Worm (Caenorhabditis elegans): Measurements from ENCODE around the gene slc-5A12.

- no peak for TF ChIP-seq nhr-76 (tag; optimal IDR thresholded peaks at IDR 0.05)
- no peak for TF ChIP-seq lin-15B (tag; optimal IDR thresholded peaks at IDR 0.05)
- TF ChIP-seq nhr-28 (tag; optimal IDR thresholded peaks at IDR 0.05): no peak
- no peak for TF ChIP-seq daf-12 (tag; optimal IDR thresholded peaks at IDR 0.05)
- no peak for TF ChIP-seq nhr-12 (tag; optimal IDR thresholded peaks at IDR 0.05)
- TF ChIP-seq egl-27 (tag; optimal IDR thresholded peaks at IDR 0.05): no peak
- no peak for TF ChIP-seq nhr-237 (tag; optimal IDR thresholded peaks at IDR 0.05)
- TF ChIP-seq nhr-25 (tag; optimal IDR thresholded peaks at IDR 0.05): no peak
- TF ChIP-seq nhr-11 (tag; optimal IDR thresholded peaks at IDR 0.05): no peak
- TF ChIP-seq mdl-1 (tag; optimal IDR thresholded peaks at IDR 0.05): no peak
- TF ChIP-seq skn-1 (tag; optimal IDR thresholded peaks at IDR 0.05): no peak
- no peak for TF ChIP-seq egl-5 (tag; optimal IDR thresholded peaks at IDR 0.05)
- no peak for TF ChIP-seq zag-1 (tag; optimal IDR thresholded peaks at IDR 0.05)
- TF ChIP-seq aly-2 (tag; optimal IDR thresholded peaks at IDR 0.05): no peak
Measured at ce11 chrIV:11942313-11942712, 5.1 kb downstream of the slc-5A12 start, which contains the start of gene ZK829.1.

Measured in whole organism, L3 larva.